Worm (Caenorhabditis elegans) whole organism, mixed stage, embryonic: ENCODE data around the gene srh-74.

Source experiments
- blmp-1 ChIP-seq: fragments of 150-350 bp; optimal IDR thresholded peaks from 2 replicates; lab custom pipeline; 2014; ENCODE audit warnings: missing biosample characterization, missing genetic modification characterization
- ces-1 ChIP-seq: fragments of 150-350 bp; optimal IDR thresholded peaks from 2 replicates; lab custom pipeline; 2014; ENCODE audit warnings: missing biosample characterization, missing genetic modification reagents, missing genetic modification characterization
- elt-3 ChIP-seq: fragments of 150-350 bp; optimal IDR thresholded peaks from 2 replicates; lab custom pipeline; 2014; ENCODE audit warnings: missing biosample characterization, missing genetic modification characterization
- hlh-1 ChIP-seq: fragments of 150-350 bp; optimal IDR thresholded peaks from 2 replicates; lab custom pipeline; 2014; ENCODE audit warnings: missing biosample characterization, missing genetic modification reagents, missing genetic modification characterization
- pha-4 ChIP-seq: fragments of 150-350 bp; optimal IDR thresholded peaks from 2 replicates; lab custom pipeline; 2018; ENCODE audit warnings: missing biosample characterization, missing genetic modification reagents, missing genetic modification characterization
- sptf-1 ChIP-seq: sonication (generic microtip); optimal IDR thresholded peaks from 2 replicates; lab custom pipeline; 2017; ENCODE audit warnings: mild to moderate bottlenecking, missing genetic modification characterization, moderate library complexity, missing compliant biosample characterization
- unc-62 ChIP-seq: fragments of 150-350 bp; optimal IDR thresholded peaks from 2 replicates; lab custom pipeline; 2014; ENCODE audit warnings: missing biosample characterization, missing genetic modification reagents, missing genetic modification characterization
- ztf-11 ChIP-seq: fragments of 150-350 bp; optimal IDR thresholded peaks from 2 replicates; lab custom pipeline; 2014; ENCODE audit warnings: missing biosample characterization, missing genetic modification characterization

ce11 chrV:11040020-11040419 lies 8.6 kb downstream of the srh-74 start, which contains the start of gene C45B11.9:
- TF ChIP-seq sptf-1 (tag; lab: Kevin White, UChicago), result no peak
- TF ChIP-seq pha-4 (tag; lab: Kevin White, UChicago), result no peak
- TF ChIP-seq blmp-1 (tag; lab: Kevin White, UChicago), result no peak
- TF ChIP-seq elt-3 (tag; lab: Kevin White, UChicago), result no peak
- TF ChIP-seq unc-62 (GFP tag; lab: Kevin White, UChicago), result no peak
- TF ChIP-seq ces-1 (GFP tag; lab: Kevin White, UChicago), result no peak
- no peak for TF ChIP-seq hlh-1 (tag; lab: Kevin White, UChicago)
- TF ChIP-seq ztf-11 (tag; lab: Kevin White, UChicago), result no peak
